Worm (Caenorhabditis elegans) whole organism, L2 larva: Measurements from ENCODE around the gene R10F2.4.

Source experiments
- C34F6.9 ChIP-seq: fragments of 150-350 bp; optimal IDR thresholded peaks from 2 replicates; lab custom pipeline; 2014; ENCODE audit warnings: missing biosample characterization, missing genetic modification characterization
- F13H6.1 ChIP-seq: sonication (generic microtip); optimal IDR thresholded peaks from 2 replicates; lab custom pipeline; 2016; ENCODE audit warnings: missing genetic modification characterization, missing compliant biosample characterization
- R02D3.7 ChIP-seq: fragments of 150-350 bp; optimal IDR thresholded peaks from 2 replicates; lab custom pipeline; 2014; ENCODE audit warnings: missing biosample characterization, missing genetic modification characterization
- Y55F3AM.14 ChIP-seq: fragments of 200-800 bp; sonication (Bioruptor generic); optimal IDR thresholded peaks from 2 replicates; lab custom pipeline; 2018; ENCODE audit warnings: mild to moderate bottlenecking, missing genetic modification characterization, missing compliant biosample characterization
- ZK546.5 ChIP-seq: sonication (generic microtip); optimal IDR thresholded peaks from 2 replicates; lab custom pipeline; 2017; ENCODE audit warnings: missing biosample characterization, missing genetic modification characterization
- alr-1 ChIP-seq: fragments of 150-350 bp; optimal IDR thresholded peaks from 2 replicates; lab custom pipeline; 2014; ENCODE audit warnings: missing biosample characterization, missing genetic modification characterization
- aly-2 ChIP-seq: fragments of 150-350 bp; optimal IDR thresholded peaks from 2 replicates; lab custom pipeline; 2014; ENCODE audit warnings: missing biosample characterization, missing genetic modification characterization
- ama-1 ChIP-seq: fragments of 150-350 bp; optimal IDR thresholded peaks from 2 replicates; lab custom pipeline; 2018; ENCODE audit warnings: inconsistent platforms
- blmp-1 ChIP-seq: sonication (generic microtip); optimal IDR thresholded peaks from 2 replicates; lab custom pipeline; 2017; ENCODE audit warnings: missing genetic modification characterization, mild to moderate bottlenecking, missing compliant biosample characterization, antibody characterized with exemption, moderate library complexity; ENCODE audit not compliant: insufficient read depth
- ceh-16 ChIP-seq: fragments of 150-350 bp; optimal IDR thresholded peaks from 2 replicates; lab custom pipeline; 2014; ENCODE audit warnings: missing biosample characterization, missing genetic modification characterization
- ceh-82 ChIP-seq: fragments of 150-350 bp; optimal IDR thresholded peaks from 2 replicates; lab custom pipeline; 2014; ENCODE audit warnings: missing biosample characterization, missing genetic modification characterization
- crh-2 ChIP-seq: sonication (generic microtip); optimal IDR thresholded peaks from 2 replicates; lab custom pipeline; 2017; ENCODE audit warnings: missing biosample characterization, missing genetic modification characterization
- dmd-4 ChIP-seq: sonication (generic microtip); optimal IDR thresholded peaks from 2 replicates; lab custom pipeline; 2017; ENCODE audit warnings: missing biosample characterization, missing genetic modification characterization
- egl-27 ChIP-seq: sonication (generic microtip); optimal IDR thresholded peaks from 3 replicates; lab custom pipeline; 2017; ENCODE audit warnings: missing biosample characterization, missing genetic modification reagents, missing genetic modification characterization
- elt-1 ChIP-seq: fragments of 150-350 bp; optimal IDR thresholded peaks from 2 replicates; lab custom pipeline; 2014; ENCODE audit warnings: missing biosample characterization, missing genetic modification characterization
- elt-3 ChIP-seq: sonication (generic microtip); optimal IDR thresholded peaks from 2 replicates; lab custom pipeline; 2017; ENCODE audit warnings: missing biosample characterization, missing genetic modification characterization
- fos-1 ChIP-seq: fragments of 150-350 bp; optimal IDR thresholded peaks from 2 replicates; lab custom pipeline; 2014; ENCODE audit warnings: missing biosample characterization, missing genetic modification characterization
- gmeb-1 ChIP-seq: fragments of 150-350 bp; optimal IDR thresholded peaks from 2 replicates; lab custom pipeline; 2014; ENCODE audit warnings: missing biosample characterization, missing genetic modification characterization
- lin-11 ChIP-seq: fragments of 150-350 bp; sonication (generic microtip); optimal IDR thresholded peaks from 2 replicates; lab custom pipeline; 2014; ENCODE audit warnings: missing biosample characterization, missing genetic modification characterization, inconsistent platforms, mixed read lengths
- lin-13 ChIP-seq: fragments of 150-350 bp; optimal IDR thresholded peaks from 2 replicates; lab custom pipeline; 2014; ENCODE audit warnings: missing biosample characterization, missing genetic modification reagents, missing genetic modification characterization
- lin-39 ChIP-seq: fragments of 150-350 bp; optimal IDR thresholded peaks from 2 replicates; lab custom pipeline; 2014; ENCODE audit warnings: missing biosample characterization, missing genetic modification reagents, missing genetic modification characterization
- lsy-2 ChIP-seq, 2 experiments: fragments of 150-350 bp in 1 of 2; sonication (generic microtip) in 1 of 2; optimal IDR thresholded peaks; 2 replicates each; lab custom pipeline; 2014 to 2017; ENCODE audit warnings: missing biosample characterization in 2 of 2, missing genetic modification characterization in 2 of 2
- mab-5 ChIP-seq: fragments of 150-350 bp; optimal IDR thresholded peaks from 2 replicates; lab custom pipeline; 2014; ENCODE audit warnings: missing biosample characterization, missing genetic modification characterization
- mbf-1 ChIP-seq: sonication (generic microtip); optimal IDR thresholded peaks from 2 replicates; lab custom pipeline; 2017; ENCODE audit warnings: missing biosample characterization, missing genetic modification characterization
- mdl-1 ChIP-seq, 2 experiments: fragments of 150-350 bp in 1 of 2; sonication (generic microtip) in 1 of 2; optimal IDR thresholded peaks; 2 replicates each; lab custom pipeline; 2017; ENCODE audit warnings: missing biosample characterization in 2 of 2, missing genetic modification characterization in 2 of 2
- nhr-10 ChIP-seq: sonication (generic microtip); optimal IDR thresholded peaks from 2 replicates; lab custom pipeline; 2017; ENCODE audit warnings: missing biosample characterization, missing genetic modification characterization
- nhr-11 ChIP-seq: fragments of 150-350 bp; optimal IDR thresholded peaks from 2 replicates; lab custom pipeline; 2014; ENCODE audit warnings: missing biosample characterization, missing genetic modification characterization
- nhr-12 ChIP-seq: fragments of 150-350 bp; optimal IDR thresholded peaks from 2 replicates; lab custom pipeline; 2014; ENCODE audit warnings: missing biosample characterization, missing genetic modification characterization
- nhr-129 ChIP-seq: fragments of 150-350 bp; optimal IDR thresholded peaks from 2 replicates; lab custom pipeline; 2014; ENCODE audit warnings: missing biosample characterization, missing genetic modification characterization
- nhr-21 ChIP-seq: fragments of 150-350 bp; optimal IDR thresholded peaks from 2 replicates; lab custom pipeline; 2014; ENCODE audit warnings: missing biosample characterization, missing genetic modification characterization
- nhr-23 ChIP-seq: fragments of 150-350 bp; optimal IDR thresholded peaks from 2 replicates; lab custom pipeline; 2014; ENCODE audit warnings: missing biosample characterization, missing genetic modification reagents, missing genetic modification characterization
- nhr-237 ChIP-seq: fragments of 150-350 bp; optimal IDR thresholded peaks from 2 replicates; lab custom pipeline; 2014; ENCODE audit warnings: missing biosample characterization, missing genetic modification characterization
- nhr-25 ChIP-seq: fragments of 150-350 bp; sonication (generic microtip); optimal IDR thresholded peaks from 3 replicates; lab custom pipeline; 2014; ENCODE audit warnings: missing biosample characterization, missing genetic modification characterization
- nhr-6 ChIP-seq: fragments of 150-350 bp; optimal IDR thresholded peaks from 2 replicates; lab custom pipeline; 2014; ENCODE audit warnings: missing biosample characterization, missing genetic modification characterization
- nhr-77 ChIP-seq: fragments of 150-350 bp; optimal IDR thresholded peaks from 2 replicates; lab custom pipeline; 2014; ENCODE audit warnings: missing biosample characterization, missing genetic modification characterization
- peb-1 ChIP-seq: fragments of 150-350 bp; optimal IDR thresholded peaks from 2 replicates; lab custom pipeline; 2014; ENCODE audit warnings: missing biosample characterization, missing genetic modification characterization
- sem-4 ChIP-seq: fragments of 150-350 bp; optimal IDR thresholded peaks from 2 replicates; lab custom pipeline; 2014; ENCODE audit warnings: missing biosample characterization, missing genetic modification reagents, missing genetic modification characterization
- skn-1 ChIP-seq: sonication (generic microtip); optimal IDR thresholded peaks from 2 replicates; lab custom pipeline; 2017; ENCODE audit warnings: missing biosample characterization, missing genetic modification characterization
- sma-3 ChIP-seq: sonication (generic microtip); optimal IDR thresholded peaks from 2 replicates; lab custom pipeline; 2016; ENCODE audit warnings: missing genetic modification reagents, missing genetic modification characterization, missing compliant biosample characterization
- sma-9 ChIP-seq, 2 experiments: fragments of 150-350 bp in 1 of 2; sonication (generic microtip) in 1 of 2; optimal IDR thresholded peaks; 2 replicates each; lab custom pipeline; 2014 to 2016; ENCODE audit warnings: missing genetic modification characterization in 2 of 2, mild to moderate bottlenecking in 1 of 2, missing biosample characterization in 1 of 2, missing compliant biosample characterization in 1 of 2, missing genetic modification reagents in 1 of 2, moderate library complexity in 1 of 2
- snpc-4 ChIP-seq: fragments of 150-350 bp; optimal IDR thresholded peaks from 2 replicates; lab custom pipeline; 2014; ENCODE audit warnings: missing biosample characterization, missing genetic modification characterization
- unc-39 ChIP-seq: fragments of 150-350 bp; optimal IDR thresholded peaks from 2 replicates; lab custom pipeline; 2014; ENCODE audit warnings: missing biosample characterization, missing genetic modification characterization
- unc-55 ChIP-seq: fragments of 150-350 bp; sonication (generic microtip); optimal IDR thresholded peaks from 3 replicates; lab custom pipeline; 2014; ENCODE audit warnings: missing biosample characterization, missing genetic modification reagents, missing genetic modification characterization
- unc-62 ChIP-seq: fragments of 150-350 bp; optimal IDR thresholded peaks from 2 replicates; lab custom pipeline; 2014; ENCODE audit warnings: missing biosample characterization, missing genetic modification reagents, missing genetic modification characterization
- zag-1 ChIP-seq: fragments of 150-350 bp; optimal IDR thresholded peaks from 2 replicates; lab custom pipeline; 2014; ENCODE audit warnings: missing biosample characterization, missing genetic modification characterization
- ztf-1 ChIP-seq: fragments of 200-800 bp; sonication (Bioruptor generic); conservative IDR thresholded peaks from 2 replicates; pipeline ENCODE4 v1.3.6; 2022; ENCODE audit warnings: missing genetic modification characterization, missing compliant biosample characterization
- ztf-11 ChIP-seq: sonication (generic microtip); optimal IDR thresholded peaks from 2 replicates; lab custom pipeline; 2017; ENCODE audit warnings: missing biosample characterization, missing genetic modification characterization
- ztf-4 ChIP-seq: fragments of 150-350 bp; optimal IDR thresholded peaks from 2 replicates; lab custom pipeline; 2014; ENCODE audit warnings: missing biosample characterization, missing genetic modification characterization

Gene R10F2.4

DNA sequence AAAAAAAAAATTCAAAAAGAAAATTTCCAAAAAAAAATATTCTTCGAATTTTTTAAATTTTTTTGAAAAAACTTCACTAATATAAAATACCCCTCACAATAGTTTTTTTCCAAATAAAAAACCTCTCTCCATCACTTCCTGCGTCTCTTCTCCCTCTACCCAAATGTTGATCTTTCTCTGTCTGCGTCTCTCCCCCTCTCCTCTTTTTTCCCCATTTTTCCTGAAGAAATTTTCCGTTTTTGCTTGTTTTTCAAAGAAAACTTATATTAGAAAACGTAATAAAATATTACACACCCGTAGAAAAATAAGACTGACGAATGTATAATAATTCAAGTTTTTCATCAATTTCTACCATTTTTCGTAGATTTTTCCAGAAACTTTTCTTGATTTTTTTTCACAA is 41.8 kb downstream of the R10F2.4 start:
- TF ChIP-seq F13H6.1 (tag; lab: Kevin White, UChicago) (peak; percentile 19), lsy-2 (tag; optimal IDR thresholded peaks at IDR 0.05; lab: Kevin White, UChicago) (peak in 1 of 2 experiments; percentile 25), lin-13 (peak; percentile 3), lin-39 (no peak)

- TF ChIP-seq ZK546.5 (no peak), fos-1 (no peak), blmp-1 (tag; lab: Kevin White, UChicago) (no peak), unc-62 (GFP tag; lab: Kevin White, UChicago) (no peak), mdl-1 (tag; optimal IDR thresholded peaks at IDR 0.05; lab: Kevin White, UChicago) (no peak), nhr-11 (tag; lab: Kevin White, UChicago) (no peak), nhr-77 (tag; lab: Kevin White, UChicago) (no peak), sma-3 (no peak), elt-1 (tag; lab: Kevin White, UChicago) (no peak), nhr-6 (no peak), peb-1 (no peak), ztf-11 (tag; lab: Kevin White, UChicago) (no peak), ceh-82 (tag; lab: Kevin White, UChicago) (no peak)
These were observed 43.2 kb downstream of the R10F2.4 start for ce11 chrIII:2879703-2880102.

- TF ChIP-seq ZK546.5 (no peak), mab-5 (tag; lab: Kevin White, UChicago) (no peak), peb-1 (no peak), nhr-77 (tag; lab: Kevin White, UChicago) (no peak), dmd-4 (tag; lab: Kevin White, UChicago) (no peak), unc-39 (no peak), nhr-23 (tag; lab: Kevin White, UChicago) (no peak), nhr-11 (tag; lab: Kevin White, UChicago) (no peak), nhr-12 (no peak), aly-2 (tag; lab: Kevin White, UChicago) (no peak), mbf-1 (tag; lab: Kevin White, UChicago) (no peak), Y55F3AM.14 (GFP tag; lab: Kevin White, UChicago) (peak; percentile 15), zag-1 (tag; lab: Kevin White, UChicago) (no peak), unc-62 (GFP tag; lab: Kevin White, UChicago) (no peak), F13H6.1 (tag; lab: Kevin White, UChicago) (peak; percentile 70), egl-27 (peak; percentile 64), ama-1 (no peak), ztf-1 (GFP tag; lab: Robert Waterston, UW) (no peak), lsy-2 (tag; optimal IDR thresholded peaks at IDR 0.05; lab: Kevin White, UChicago) (peak; percentile 10 to 68), mdl-1 (tag; optimal IDR thresholded peaks at IDR 0.05; lab: Kevin White, UChicago) (peak in 1 of 2 experiments; percentile 63), alr-1 (tag; lab: Kevin White, UChicago) (no peak), elt-3 (no peak), lin-11 (tag; lab: Kevin White, UChicago) (no peak), unc-55 (GFP tag; lab: Kevin White, UChicago) (no peak), C34F6.9 (peak; percentile 28), ztf-4 (tag; lab: Kevin White, UChicago) (peak; percentile 36), elt-1 (tag; lab: Kevin White, UChicago) (no peak), fos-1 (peak; percentile 88), snpc-4 (tag; lab: Kevin White, UChicago) (peak; percentile 16), ceh-16 (tag; lab: Kevin White, UChicago) (peak; percentile 2), ztf-11 (tag; lab: Kevin White, UChicago) (no peak), nhr-237 (no peak), sma-3 (peak; percentile 96), nhr-21 (tag; lab: Kevin White, UChicago) (peak; percentile 88), nhr-10 (no peak), crh-2 (peak; percentile 80), blmp-1 (tag; lab: Kevin White, UChicago) (peak; percentile 92), nhr-25 (tag; lab: Kevin White, UChicago) (peak; percentile 95), gmeb-1 (peak; percentile 60), sma-9 (GFP tag; optimal IDR thresholded peaks at IDR 0.05; lab: Kevin White, UChicago) (peak; percentile 92), sma-9 (tag; optimal IDR thresholded peaks at IDR 0.05; lab: Kevin White, UChicago) (no peak), lin-39 (no peak), nhr-129 (tag; lab: Kevin White, UChicago) (peak; percentile 49), lin-13 (peak; percentile 63), R02D3.7 (tag; lab: Kevin White, UChicago) (no peak), ceh-82 (tag; lab: Kevin White, UChicago) (no peak), skn-1 (tag; lab: Kevin White, UChicago) (no peak), sem-4 (peak; percentile 29), nhr-6 (peak; percentile 16)
These were observed 47.0 kb downstream of the R10F2.4 start for ce11 chrIII:2875946-2876345.
